Worm (Caenorhabditis elegans): ENCODE measurements around the gene T16G12.9.

The T16G12.9 gene

ce11 chrIII:10064140-10064539 is 13.9 kb downstream of the T16G12.9 start, which contains the start of gene ekl-6:
TSS of gene ekl-6 (plus strand) at chrIII:10064404.
- TF ChIP-seq hpl-2 (GFP tag; optimal IDR thresholded peaks at IDR 0.05), result no peak
- peak; percentile 77 for TF ChIP-seq pax-3 (tag; optimal IDR thresholded peaks at IDR 0.05)
- peak; percentile 90 for TF ChIP-seq ceh-90 (tag; optimal IDR thresholded peaks at IDR 0.05)
- TF ChIP-seq nhr-20 (tag; optimal IDR thresholded peaks at IDR 0.05), result peak; percentile 75
- TF ChIP-seq ama-1 (optimal IDR thresholded peaks at IDR 0.05), result no peak
- TF ChIP-seq nhr-76 (tag; optimal IDR thresholded peaks at IDR 0.05), result no peak
- no peak for TF ChIP-seq unc-130 (tag; optimal IDR thresholded peaks at IDR 0.05)
- TF ChIP-seq efl-1 (optimal IDR thresholded peaks at IDR 0.05), result peak; percentile 44 to 67
- TF ChIP-seq efl-1 (GFP tag; optimal IDR thresholded peaks at IDR 0.05 in 1 of 2), result peak; percentile 56 to 93
- no peak for TF ChIP-seq ztf-4 (tag; optimal IDR thresholded peaks at IDR 0.05)
- TF ChIP-seq grh-1 (GFP tag; IDR thresholded peaks at IDR 0.05), result 0 out of 2 replicates have a peak, but pooled peaks have one; percentile 44
- TF ChIP-seq Y116A8C.19 (tag; optimal IDR thresholded peaks at IDR 0.05; ENCODE audit: borderline replicate concordance), result peak; percentile 48
- TF ChIP-seq lin-39 (tag; optimal IDR thresholded peaks at IDR 0.05), result no peak
- TF ChIP-seq lin-13 (GFP tag; optimal IDR thresholded peaks at IDR 0.05), result peak; percentile 25
- TF ChIP-seq rnt-1 (tag; optimal IDR thresholded peaks at IDR 0.05), result peak; percentile 97
- no peak for TF ChIP-seq snu-23 (GFP tag; optimal IDR thresholded peaks at IDR 0.05)
- TF ChIP-seq unc-98 (GFP tag; IDR thresholded peaks at IDR 0.05), result peak; percentile 54; the same call in 1 of the 2 replicates
- no peak for TF ChIP-seq jun-1 (tag; optimal IDR thresholded peaks at IDR 0.05)
- no peak for TF ChIP-seq nhr-71 (tag; optimal IDR thresholded peaks at IDR 0.05)
- no peak for TF ChIP-seq hlh-17 (GFP tag; optimal IDR thresholded peaks at IDR 0.05; ENCODE audit: borderline replicate concordance)
- no peak for TF ChIP-seq ceh-63 (GFP tag; optimal IDR thresholded peaks at IDR 0.05)
- no peak for TF ChIP-seq efl-3 (GFP tag; optimal IDR thresholded peaks at IDR 0.05)
- no peak for TF ChIP-seq ceh-88 (GFP tag; IDR thresholded peaks at IDR 0.05)
- TF ChIP-seq sox-4 (tag; optimal IDR thresholded peaks at IDR 0.05), result peak; percentile 82
- TF ChIP-seq nhr-19 (GFP tag; conservative IDR thresholded peaks at IDR 0.05), result no peak; the same call in 1 of the 2 replicates
- TF ChIP-seq unc-30 (tag; optimal IDR thresholded peaks at IDR 0.05), result no peak
- peak; percentile 30 for TF ChIP-seq ceh-8 (GFP tag; optimal IDR thresholded peaks at IDR 0.05)
- TF ChIP-seq tlp-1 (tag; optimal IDR thresholded peaks at IDR 0.05), result no peak
- TF ChIP-seq mdl-1 (tag; optimal IDR thresholded peaks at IDR 0.05), result no peak
- no peak for TF ChIP-seq vab-15 (tag; optimal IDR thresholded peaks at IDR 0.05)
- TF ChIP-seq mep-1 (tag; optimal IDR thresholded peaks at IDR 0.05), result peak; percentile 47
- TF ChIP-seq tbx-2 (tag; optimal IDR thresholded peaks at IDR 0.05), result peak; percentile 80
- TF ChIP-seq nhr-84 (tag; optimal IDR thresholded peaks at IDR 0.05), result no peak
- TF ChIP-seq mab-9 (GFP tag; IDR thresholded peaks at IDR 0.05), result no peak
- no peak for TF ChIP-seq fkh-10 (GFP tag; optimal IDR thresholded peaks at IDR 0.05)
- TF ChIP-seq lin-14 (GFP tag; optimal IDR thresholded peaks at IDR 0.05), result no peak
- TF ChIP-seq nhr-47 (tag; optimal IDR thresholded peaks at IDR 0.05), result peak; percentile 80
- TF ChIP-seq sup-37 (GFP tag; optimal IDR thresholded peaks at IDR 0.05), result peak; percentile 36
- TF ChIP-seq xbp-1 (tag; optimal IDR thresholded peaks at IDR 0.05), result peak; percentile 76
- no peak for TF ChIP-seq pqm-1 (tag; optimal IDR thresholded peaks at IDR 0.05)
- TF ChIP-seq ztf-11 (tag; optimal IDR thresholded peaks at IDR 0.05), result peak in 1 of 2 experiments; percentile 89
- peak in 2 of 3 experiments; percentile 26 to 39 for TF ChIP-seq ceh-82 (tag; optimal IDR thresholded peaks at IDR 0.05)
- TF ChIP-seq lir-3 (tag; optimal IDR thresholded peaks at IDR 0.05; ENCODE audit: poor library complexity), result peak; percentile 92
- no peak for TF ChIP-seq nhr-237 (tag; optimal IDR thresholded peaks at IDR 0.05)
- no peak for TF ChIP-seq lin-15B (tag; optimal IDR thresholded peaks at IDR 0.05)
- no peak for TF ChIP-seq elt-3 (tag; optimal IDR thresholded peaks at IDR 0.05)
- peak in 1 of 2 experiments; percentile 71 for TF ChIP-seq lsy-2 (tag; optimal IDR thresholded peaks at IDR 0.05)
- peak; percentile 22 to 56 (median 55) for TF ChIP-seq dpl-1 (GFP tag; optimal IDR thresholded peaks at IDR 0.05)
- no peak for TF ChIP-seq nhr-12 (tag; optimal IDR thresholded peaks at IDR 0.05)
- peak; percentile 14 for TF ChIP-seq F16B12.6 (tag; optimal IDR thresholded peaks at IDR 0.05)
- no peak for TF ChIP-seq alr-1 (tag; optimal IDR thresholded peaks at IDR 0.05; ENCODE audit: borderline replicate concordance)
- no peak for TF ChIP-seq blmp-1 (tag; optimal IDR thresholded peaks at IDR 0.05)
- peak; percentile 81 for TF ChIP-seq C04F5.9 (tag; optimal IDR thresholded peaks at IDR 0.05)

All from whole organism, L1 larva.